Worm (Caenorhabditis elegans): ENCODE data around the gene F14F9.6.

DNA sequence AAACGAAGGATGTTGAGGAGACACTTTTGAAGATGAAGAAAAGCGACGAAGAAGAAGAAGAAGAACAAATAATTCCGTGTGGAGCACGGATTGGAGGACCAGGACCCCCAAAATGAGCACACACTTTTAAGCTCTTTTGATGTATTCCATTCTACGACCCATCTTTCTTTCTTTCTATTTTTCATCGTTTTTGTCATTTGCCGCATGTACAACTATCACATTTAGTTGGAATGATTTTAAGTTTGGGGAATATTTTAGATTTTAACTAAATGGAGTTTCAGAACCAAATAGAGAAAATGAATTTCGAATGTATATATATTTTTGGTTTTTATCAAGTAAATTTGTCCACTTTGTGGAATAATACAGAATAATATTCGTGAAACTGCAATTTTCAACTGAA is 47.4 kb downstream of the F14F9.6 start, which contains the start of gene unc-46:
- TF ChIP-seq pes-1 (GFP tag; IDR thresholded peaks at IDR 0.05) (no peak), ama-1 (optimal IDR thresholded peaks at IDR 0.05) (no peak), ceh-36 (tag; optimal IDR thresholded peaks at IDR 0.05) (no peak), hmg-4 (GFP tag; optimal IDR thresholded peaks at IDR 0.05) (no peak)
